Worm (Caenorhabditis elegans) whole organism, L4 larva: Measurements from ENCODE around the gene nhr-192.

Source experiments
- F26F4.8 ChIP-seq: fragments of 200-800 bp; sonication (Bioruptor generic); conservative IDR thresholded peaks from 2 replicates; pipeline ENCODE4 v1.3.6; 2022; ENCODE audit warnings: missing genetic modification characterization, missing compliant biosample characterization
- R02D3.7 ChIP-seq: fragments of 150-350 bp; sonication (generic microtip); optimal IDR thresholded peaks from 3 replicates; lab custom pipeline; 2014; ENCODE audit warnings: missing biosample characterization, missing genetic modification characterization
- Y105C5A.15 ChIP-seq: fragments of 200-800 bp; sonication (Bioruptor generic); IDR thresholded peaks from 2 replicates; pipeline ENCODE4 v1.3.6; 2022; ENCODE audit warnings: missing genetic modification characterization, missing compliant biosample characterization
- arid-1 ChIP-seq: fragments of 200-800 bp; sonication (Bioruptor generic); conservative IDR thresholded peaks from 2 replicates; pipeline ENCODE4 v1.3.6; 2022; ENCODE audit warnings: missing genetic modification reagents, missing genetic modification characterization, missing compliant biosample characterization
- ceh-20 ChIP-seq: fragments of 200-800 bp; sonication (Bioruptor generic); IDR thresholded peaks from 2 replicates; pipeline ENCODE4 v1.3.6; 2022; ENCODE audit warnings: missing genetic modification reagents, missing genetic modification characterization, missing compliant biosample characterization
- daf-16 ChIP-seq, 3 experiments: sonication (generic microtip); optimal IDR thresholded peaks; 2 replicates each; lab custom pipeline; 2016 to 2017; ENCODE audit warnings: missing genetic modification characterization in 3 of 3, missing genetic modification reagents in 3 of 3, mild to moderate bottlenecking in 2 of 3, missing compliant biosample characterization in 2 of 3, missing biosample characterization in 1 of 3, moderate library complexity in 1 of 3
- nhr-6 ChIP-seq: fragments of 150-350 bp; optimal IDR thresholded peaks from 2 replicates; lab custom pipeline; 2014; ENCODE audit warnings: missing biosample characterization, missing genetic modification characterization
- vab-7 ChIP-seq: fragments of 200-800 bp; sonication (Bioruptor generic); IDR thresholded peaks from 2 replicates; pipeline ENCODE4 v1.3.6; 2022; ENCODE audit warnings: missing genetic modification reagents, missing genetic modification characterization, missing compliant biosample characterization
- zip-2 ChIP-seq: fragments of 150-350 bp; optimal IDR thresholded peaks from 2 replicates; lab custom pipeline; 2014; ENCODE audit warnings: missing biosample characterization, missing genetic modification characterization
- ztf-7 ChIP-seq: fragments of 150-350 bp; optimal IDR thresholded peaks from 2 replicates; lab custom pipeline; 2014; ENCODE audit warnings: missing biosample characterization, missing genetic modification characterization

- TF ChIP-seq vab-7 (GFP tag; lab: Robert Waterston, UW) (no peak), R02D3.7 (tag; lab: Kevin White, UChicago) (no peak), ceh-20 (GFP tag; lab: Robert Waterston, UW) (no peak), Y105C5A.15 (no peak), zip-2 (tag; lab: Kevin White, UChicago) (no peak), daf-16 (GFP tag; optimal IDR thresholded peaks at IDR 0.05; lab: Kevin White, UChicago) (no peak), daf-16 (tag; optimal IDR thresholded peaks at IDR 0.05; lab: Kevin White, UChicago) (no peak), ztf-7 (tag; lab: Kevin White, UChicago) (no peak), nhr-6 (tag; lab: Kevin White, UChicago) (no peak), arid-1 (GFP tag; lab: Robert Waterston, UW) (no peak), F26F4.8 (GFP tag; lab: Robert Waterston, UW) (no peak)
Measured at ce11 chrV:10064221-10064620, 6.2 kb downstream of the nhr-192 start, which contains the start of gene fipr-13.
